Worm (Caenorhabditis elegans) whole organism, late embryonic: ENCODE results near the gene col-80.

Experiments
- F13H6.1 ChIP-seq: sonication (generic microtip); optimal IDR thresholded peaks from 2 replicates; lab custom pipeline; 2016; ENCODE audit warnings: missing genetic modification characterization, missing compliant biosample characterization
- K02D7.2 ChIP-seq: sonication (generic microtip); optimal IDR thresholded peaks from 2 replicates; lab custom pipeline; 2017; ENCODE audit warnings: mild to moderate bottlenecking, missing genetic modification characterization, missing compliant biosample characterization
- T23F11.4 ChIP-seq: fragments of 200-800 bp; sonication (Bioruptor generic); optimal IDR thresholded peaks from 2 replicates; lab custom pipeline; 2018; ENCODE audit warnings: mild to moderate bottlenecking, missing genetic modification characterization, missing compliant biosample characterization
- ahr-1 ChIP-seq: sonication (generic microtip); optimal IDR thresholded peaks from 2 replicates; lab custom pipeline; 2016; ENCODE audit warnings: missing genetic modification characterization, missing compliant biosample characterization
- ama-1 ChIP-seq: fragments of 150-350 bp; optimal IDR thresholded peaks from 2 replicates; lab custom pipeline; 2014
- ceh-14 ChIP-seq: sonication (generic microtip); optimal IDR thresholded peaks from 2 replicates; lab custom pipeline; 2016; ENCODE audit warnings: missing genotype, missing genetic modification characterization, missing compliant biosample characterization
- ceh-18 ChIP-seq: sonication (generic microtip); optimal IDR thresholded peaks from 2 replicates; lab custom pipeline; 2016; ENCODE audit warnings: missing genetic modification characterization, missing compliant biosample characterization
- ceh-19 ChIP-seq: fragments of 200-800 bp; sonication (Bioruptor generic); optimal IDR thresholded peaks from 2 replicates; lab custom pipeline; 2018; ENCODE audit warnings: mild to moderate bottlenecking, missing genetic modification characterization, missing compliant biosample characterization
- ceh-2 ChIP-seq: sonication (generic microtip); optimal IDR thresholded peaks from 2 replicates; lab custom pipeline; 2016; ENCODE audit warnings: missing genotype, missing genetic modification characterization, missing compliant biosample characterization
- ceh-22 ChIP-seq: sonication (generic microtip); optimal IDR thresholded peaks from 2 replicates; lab custom pipeline; 2017; ENCODE audit warnings: missing biosample characterization, missing genetic modification characterization
- ceh-24 ChIP-seq: sonication (generic microtip); optimal IDR thresholded peaks from 2 replicates; lab custom pipeline; 2016; ENCODE audit warnings: mild to moderate bottlenecking, missing genetic modification characterization, missing compliant biosample characterization
- ceh-31 ChIP-seq: sonication (generic microtip); optimal IDR thresholded peaks from 2 replicates; lab custom pipeline; 2016; ENCODE audit warnings: missing genetic modification characterization, missing compliant biosample characterization
- ceh-48 ChIP-seq: sonication (generic microtip); optimal IDR thresholded peaks from 2 replicates; lab custom pipeline; 2016; ENCODE audit warnings: missing genetic modification characterization, inconsistent platforms, missing compliant biosample characterization
- eyg-1 ChIP-seq: sonication (generic microtip); optimal IDR thresholded peaks from 2 replicates; lab custom pipeline; 2016; ENCODE audit warnings: missing genotype, missing genetic modification characterization, missing compliant biosample characterization
- fax-1 ChIP-seq: sonication (generic microtip); optimal IDR thresholded peaks from 2 replicates; lab custom pipeline; 2016; ENCODE audit warnings: missing genotype, missing genetic modification characterization, missing compliant biosample characterization
- lin-11 ChIP-seq: fragments of 200-800 bp; sonication (Bioruptor generic); optimal IDR thresholded peaks from 2 replicates; lab custom pipeline; 2018; ENCODE audit warnings: mild to moderate bottlenecking, missing genetic modification characterization, missing compliant biosample characterization
- madf-2 ChIP-seq: sonication (generic microtip); optimal IDR thresholded peaks from 2 replicates; lab custom pipeline; 2017; ENCODE audit warnings: missing genetic modification characterization, missing compliant biosample characterization
- mec-3 ChIP-seq: sonication (generic microtip); optimal IDR thresholded peaks from 2 replicates; lab custom pipeline; 2016; ENCODE audit warnings: borderline replicate concordance, missing genetic modification characterization, missing compliant biosample characterization
- npax-4 ChIP-seq: sonication (generic microtip); optimal IDR thresholded peaks from 2 replicates; lab custom pipeline; 2016; ENCODE audit warnings: missing genetic modification characterization, missing compliant biosample characterization
- odd-2 ChIP-seq: sonication (generic microtip); optimal IDR thresholded peaks from 2 replicates; lab custom pipeline; 2017; ENCODE audit warnings: antibody characterized with exemption, mild to moderate bottlenecking, missing genetic modification characterization, missing compliant biosample characterization
- pag-3 ChIP-seq: sonication (generic microtip); optimal IDR thresholded peaks from 2 replicates; lab custom pipeline; 2016; ENCODE audit warnings: missing compliant biosample characterization, missing genetic modification characterization, borderline replicate concordance
- pat-9 ChIP-seq: fragments of 200-800 bp; sonication (Bioruptor generic); optimal IDR thresholded peaks from 2 replicates; lab custom pipeline; 2018; ENCODE audit warnings: mild to moderate bottlenecking, missing genetic modification characterization, moderate library complexity, missing compliant biosample characterization
- pax-1 ChIP-seq: fragments of 150-350 bp; optimal IDR thresholded peaks from 2 replicates; lab custom pipeline; 2014; ENCODE audit warnings: missing biosample characterization, missing genetic modification characterization
- pha-4 ChIP-seq: fragments of 150-350 bp; optimal IDR thresholded peaks from 2 replicates; lab custom pipeline; 2018; ENCODE audit warnings: missing biosample characterization, missing genetic modification reagents, missing genetic modification characterization
- pqm-1 ChIP-seq: sonication (generic microtip); optimal IDR thresholded peaks from 2 replicates; lab custom pipeline; 2016; ENCODE audit warnings: missing genetic modification characterization, missing compliant biosample characterization
- pros-1 ChIP-seq: fragments of 150-350 bp; optimal IDR thresholded peaks from 2 replicates; lab custom pipeline; 2014; ENCODE audit warnings: missing biosample characterization, missing genetic modification reagents, missing genetic modification characterization
- ref-2 ChIP-seq: sonication (generic microtip); optimal IDR thresholded peaks from 2 replicates; lab custom pipeline; 2016; ENCODE audit warnings: missing genetic modification characterization, missing compliant biosample characterization
- rnt-1 ChIP-seq: sonication (generic microtip); optimal IDR thresholded peaks from 2 replicates; lab custom pipeline; 2016; ENCODE audit warnings: missing genetic modification characterization, missing compliant biosample characterization
- sdc-2 ChIP-seq: sonication (generic microtip); optimal IDR thresholded peaks from 2 replicates; lab custom pipeline; 2016; ENCODE audit warnings: missing genotype, missing genetic modification characterization, missing compliant biosample characterization
- sox-2 ChIP-seq: fragments of 200-800 bp; sonication (Bioruptor generic); IDR thresholded peaks from 2 replicates; pipeline ENCODE4 v1.3.6; 2022; ENCODE audit warnings: missing genetic modification reagents, missing genetic modification characterization, missing compliant biosample characterization
- tbx-2 ChIP-seq: sonication (generic microtip); optimal IDR thresholded peaks from 2 replicates; lab custom pipeline; 2016; ENCODE audit warnings: missing genetic modification characterization, missing compliant biosample characterization
- tbx-7 ChIP-seq: sonication (generic microtip); optimal IDR thresholded peaks from 2 replicates; lab custom pipeline; 2016; ENCODE audit warnings: missing genotype, missing genetic modification characterization, missing compliant biosample characterization
- ttx-3 ChIP-seq: sonication (generic microtip); optimal IDR thresholded peaks from 2 replicates; lab custom pipeline; 2016; ENCODE audit warnings: missing genetic modification reagents, missing genetic modification characterization, missing compliant biosample characterization
- unc-42 ChIP-seq: sonication (generic microtip); optimal IDR thresholded peaks from 2 replicates; lab custom pipeline; 2016; ENCODE audit warnings: missing genotype, missing genetic modification characterization, missing compliant biosample characterization

col-80 gene

DNA sequence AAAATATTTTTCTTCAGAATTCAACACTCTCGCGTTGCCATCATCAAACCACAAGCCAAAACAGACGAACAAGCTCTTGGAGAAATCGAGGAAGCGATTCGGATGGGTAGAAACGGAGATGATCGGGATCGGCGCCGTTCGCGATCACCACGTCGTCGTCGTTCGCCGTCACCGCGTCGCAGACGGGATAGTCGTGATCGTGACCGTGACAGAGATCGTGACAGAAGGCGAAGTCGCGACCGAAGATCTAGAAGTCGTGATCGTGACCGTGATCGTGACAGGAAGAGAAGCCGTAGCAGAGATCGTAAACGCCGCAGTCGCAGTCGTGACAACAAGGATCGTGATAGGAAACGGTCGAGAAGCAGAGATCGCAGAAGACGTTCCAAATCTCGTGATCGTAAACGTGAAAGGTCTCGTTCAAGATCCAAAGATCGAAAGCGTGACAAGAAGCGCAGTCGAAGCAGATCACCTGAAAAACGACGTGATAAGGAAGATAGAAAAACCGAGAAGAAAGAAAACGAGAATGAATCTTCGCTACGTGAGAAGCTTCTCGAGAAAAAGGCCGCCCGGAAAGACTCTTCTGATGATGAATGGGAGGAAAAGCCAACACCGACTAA lies 45.4 kb upstream of the col-80 start:
- TF ChIP-seq ceh-31 (tag; lab: Kevin White, UChicago) (no peak), pag-3 (tag; lab: Kevin White, UChicago) (no peak), tbx-2 (tag; lab: Kevin White, UChicago) (no peak), rnt-1 (tag; lab: Kevin White, UChicago) (no peak), madf-2 (tag; lab: Kevin White, UChicago) (no peak), ceh-2 (tag; lab: Kevin White, UChicago) (no peak), unc-42 (tag; lab: Kevin White, UChicago) (no peak), pha-4 (tag; lab: Kevin White, UChicago) (no peak), K02D7.2 (tag; lab: Kevin White, UChicago) (no peak), fax-1 (no peak), pqm-1 (tag; lab: Kevin White, UChicago) (no peak), ttx-3 (no peak)
- TF ChIP-seq, all 69 proteins: peak for 0

ce11 chrII:10662279-10662678 lies 44.7 kb upstream of the col-80 start:
- TF ChIP-seq lin-11, result no peak
- no peak for TF ChIP-seq pros-1
- TF ChIP-seq ceh-19 (GFP tag; lab: Kevin White, UChicago), result no peak
- TF ChIP-seq ceh-48 (tag; lab: Kevin White, UChicago), result no peak
- TF ChIP-seq ttx-3, result no peak
- no peak for TF ChIP-seq ceh-22 (tag; lab: Kevin White, UChicago)
- TF ChIP-seq ahr-1, result no peak
- no peak for TF ChIP-seq mec-3 (tag; lab: Kevin White, UChicago)
- TF ChIP-seq tbx-2 (tag; lab: Kevin White, UChicago), result no peak
- no peak for TF ChIP-seq sox-2 (GFP tag; lab: Robert Waterston, UW)

ce11 chrII:10662698-10663097 lies 44.3 kb upstream of the col-80 start, which contains the start of gene D2089.8:
Gene D2089.8 (minus strand): TSS chrII:10662781.
- no peak for TF ChIP-seq odd-2 (tag; lab: Kevin White, UChicago)
- TF ChIP-seq unc-42 (tag; lab: Kevin White, UChicago), result peak; percentile 43
- TF ChIP-seq pat-9, result no peak
- peak; percentile 34 for TF ChIP-seq ceh-14
- peak; percentile 4 for TF ChIP-seq ceh-48 (tag; lab: Kevin White, UChicago)

DNA sequence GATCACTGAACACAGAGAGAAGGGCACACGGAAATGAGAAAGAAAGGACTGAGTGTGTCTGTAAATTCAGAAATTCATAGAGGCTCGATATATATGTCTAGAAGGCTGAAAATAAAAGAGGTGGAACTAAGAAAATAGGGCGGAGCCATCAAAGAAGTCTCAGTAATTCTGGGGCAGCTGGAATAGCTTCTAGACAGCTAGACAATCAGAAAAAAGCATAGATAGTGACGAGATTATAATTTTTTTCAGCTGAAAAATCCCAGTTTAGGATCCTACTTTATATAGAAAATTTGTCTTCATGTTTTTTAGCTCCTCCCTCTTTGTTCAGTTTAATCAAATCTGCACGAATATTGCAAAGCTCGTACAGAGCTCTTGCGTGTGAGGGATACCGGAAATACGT lies 42.0 kb upstream of the col-80 start, which contains the start of gene D2089.3:
Gene D2089.3, minus strand, starts transcription at position 101 of the 400 bp plus-strand sequence.
- TF ChIP-seq odd-2 (tag; lab: Kevin White, UChicago) (no peak), ama-1 (no peak), pax-1 (no peak), K02D7.2 (tag; lab: Kevin White, UChicago) (no peak), ceh-22 (tag; lab: Kevin White, UChicago) (no peak), pqm-1 (tag; lab: Kevin White, UChicago) (no peak), pros-1 (no peak), madf-2 (tag; lab: Kevin White, UChicago) (no peak), tbx-7 (tag; lab: Kevin White, UChicago) (no peak), fax-1 (no peak)

ce11 chrII:10675302-10675701 lies 31.7 kb upstream of the col-80 start, which contains the start of gene ptb-1:
Gene ptb-1 (plus strand): TSS chrII:10675602.
- TF ChIP-seq T23F11.4 (GFP tag; lab: Kevin White, UChicago) (no peak), npax-4 (tag; lab: Kevin White, UChicago) (no peak), F13H6.1 (no peak), ref-2 (tag; lab: Kevin White, UChicago) (no peak), pqm-1 (tag; lab: Kevin White, UChicago) (no peak), sdc-2 (tag; lab: Kevin White, UChicago) (no peak), eyg-1 (tag; lab: Kevin White, UChicago) (no peak), pax-1 (no peak), mec-3 (tag; lab: Kevin White, UChicago) (no peak), ama-1 (no peak), ceh-18 (no peak), ceh-24 (tag; lab: Kevin White, UChicago) (no peak), pat-9 (no peak)
